Fruit fly (Drosophila melanogaster): ENCODE measurements around the gene CecA1.

Gene CecA1

dm6 chr3R:30252882-30253281 is 42.2 kb downstream of the CecA1 start, which contains the start of gene CG18404:
TSS of gene CG18404 (plus strand) at chr3R:30253182.
- TF ChIP-seq OdsH (GFP tag; optimal IDR thresholded peaks at IDR 0.05) (no peak), sage (GFP tag; optimal IDR thresholded peaks at IDR 0.05) (no peak), Dif (GFP tag; optimal IDR thresholded peaks at IDR 0.05; ENCODE audit: partially characterized antibody) (no peak), CG32264 (GFP tag; optimal IDR thresholded peaks at IDR 0.05) (no peak), GATAd (GFP tag; optimal IDR thresholded peaks at IDR 0.05) (no peak), Vsx2 (GFP tag; optimal IDR thresholded peaks at IDR 0.05; ENCODE audit: partially characterized antibody) (no peak), woc (GFP tag; optimal IDR thresholded peaks at IDR 0.05) (no peak), Hr78 (GFP tag; optimal IDR thresholded peaks at IDR 0.05) (no peak), Abd-B (GFP tag; optimal IDR thresholded peaks at IDR 0.05) (no peak), Hr83 (GFP tag; optimal IDR thresholded peaks at IDR 0.05; ENCODE audit: poor library complexity, severe bottlenecking) (no peak), HLH106 (tag; optimal IDR thresholded peaks at IDR 0.05) (no peak), usp (GFP tag; optimal IDR thresholded peaks at IDR 0.05) (no peak), Myc (optimal IDR thresholded peaks at IDR 0.05) (no peak), Sp1 (GFP tag; optimal IDR thresholded peaks at IDR 0.05) (no peak), Hnf4 (GFP tag; optimal IDR thresholded peaks at IDR 0.05) (no peak), pan (optimal IDR thresholded peaks at IDR 0.05) (no peak)

dm6 chr3R:30255255-30256121 is 44.8 kb downstream of the CecA1 start:
- TF ChIP-seq Sp1 (GFP tag; optimal IDR thresholded peaks at IDR 0.05) (peak; percentile 97), dmrt93B (GFP tag; optimal IDR thresholded peaks at IDR 0.05) (peak; percentile 70), br (GFP tag; optimal IDR thresholded peaks at IDR 0.05) (peak; percentile 90), Mio (GFP tag; optimal IDR thresholded peaks at IDR 0.05) (no peak), foxo (GFP tag; optimal IDR thresholded peaks at IDR 0.05) (peak in 1 of 2 experiments; percentile 89), dl (GFP tag; optimal IDR thresholded peaks at IDR 0.05; ENCODE audit: insufficient read depth in 1 of 2, partially characterized antibody in 2 of 2) (peak in 1 of 2 experiments; percentile 32), fru (GFP tag; optimal IDR thresholded peaks at IDR 0.05) (peak; percentile 89), dsf (GFP tag; optimal IDR thresholded peaks at IDR 0.05; ENCODE audit: borderline replicate concordance) (peak; percentile 65), Myc (optimal IDR thresholded peaks at IDR 0.05) (no peak), OdsH (GFP tag; optimal IDR thresholded peaks at IDR 0.05) (peak; percentile 91), N (GFP tag; optimal IDR thresholded peaks at IDR 0.05) (no peak), GATAd (GFP tag; optimal IDR thresholded peaks at IDR 0.05) (no peak), usp (GFP tag; optimal IDR thresholded peaks at IDR 0.05) (no peak), Hnf4 (GFP tag; optimal IDR thresholded peaks at IDR 0.05) (peak; percentile 78), Dfd (GFP tag; optimal IDR thresholded peaks at IDR 0.05) (no peak), lola (GFP tag; optimal IDR thresholded peaks at IDR 0.05) (no peak), CG32264 (GFP tag; optimal IDR thresholded peaks at IDR 0.05) (peak; percentile 74), Abd-B (GFP tag; optimal IDR thresholded peaks at IDR 0.05) (no peak), CrebA (GFP tag; optimal IDR thresholded peaks at IDR 0.05; ENCODE audit: borderline replicate concordance) (peak; percentile 74), woc (GFP tag; optimal IDR thresholded peaks at IDR 0.05) (peak; percentile 62), Jra (GFP tag; optimal IDR thresholded peaks at IDR 0.05) (peak; percentile 69), Hr78 (GFP tag; optimal IDR thresholded peaks at IDR 0.05) (no peak), ey (GFP tag; optimal IDR thresholded peaks at IDR 0.05) (peak; percentile 91), HLH106 (tag; optimal IDR thresholded peaks at IDR 0.05) (peak; percentile 96), jim (GFP tag; optimal IDR thresholded peaks at IDR 0.05) (no peak), Vsx2 (GFP tag; optimal IDR thresholded peaks at IDR 0.05; ENCODE audit: partially characterized antibody) (peak; percentile 51), h (GFP tag; optimal IDR thresholded peaks at IDR 0.05) (peak; percentile 97), psq (GFP tag; optimal IDR thresholded peaks at IDR 0.05) (peak; percentile 96), Rel (GFP tag; optimal IDR thresholded peaks at IDR 0.05) (peak; percentile 94), Rel (tag; optimal IDR thresholded peaks at IDR 0.05) (peak; percentile 89), sage (GFP tag; optimal IDR thresholded peaks at IDR 0.05) (peak; percentile 88), Hr83 (GFP tag; optimal IDR thresholded peaks at IDR 0.05; ENCODE audit: poor library complexity, severe bottlenecking) (no peak), brk (GFP tag; optimal IDR thresholded peaks at IDR 0.05) (peak; percentile 81), tai (GFP tag; optimal IDR thresholded peaks at IDR 0.05) (peak; percentile 65), pan (optimal IDR thresholded peaks at IDR 0.05) (no peak), sv (GFP tag; optimal IDR thresholded peaks at IDR 0.05) (no peak), Dif (GFP tag; optimal IDR thresholded peaks at IDR 0.05; ENCODE audit: partially characterized antibody) (peak; percentile 32), CG9705 (GFP tag; optimal IDR thresholded peaks at IDR 0.05) (peak; percentile 87), rgr (GFP tag; optimal IDR thresholded peaks at IDR 0.05) (peak; percentile 93)
